Worm (Caenorhabditis elegans) whole organism, young adult: ENCODE data around the gene K08F8.7.
A peak's percentile ranks its signal among the peaks of the same experiment; 100 is the strongest.

Source experiments
- B0035.1 ChIP-seq: sonication (generic microtip); optimal IDR thresholded peaks from 2 replicates; lab custom pipeline; 2016; ENCODE audit warnings: missing genetic modification characterization, mild to moderate bottlenecking, missing compliant biosample characterization, missing genotype, missing genetic modification reagents
- D2030.7 ChIP-seq: fragments of 200-800 bp; sonication (Bioruptor generic); IDR thresholded peaks from 2 replicates; pipeline ENCODE4 v1.3.6; 2022; ENCODE audit warnings: missing genetic modification reagents, missing genetic modification characterization, missing compliant biosample characterization
- F37B4.10 ChIP-seq: fragments of 200-800 bp; sonication (Bioruptor generic); IDR thresholded peaks from 2 replicates; pipeline ENCODE4 v1.3.6; 2022; ENCODE audit warnings: missing genetic modification characterization, missing compliant biosample characterization
- F57A8.1 ChIP-seq: fragments of 200-800 bp; sonication (Bioruptor generic); optimal IDR thresholded peaks from 2 replicates; lab custom pipeline; 2018; ENCODE audit warnings: mild to moderate bottlenecking, missing genetic modification characterization, moderate library complexity, missing compliant biosample characterization
- K11D2.4 ChIP-seq: fragments of 200-800 bp; sonication (Bioruptor generic); IDR thresholded peaks from 2 replicates; pipeline ENCODE4 v1.3.6; 2022; ENCODE audit warnings: missing genetic modification reagents, missing genetic modification characterization, missing compliant biosample characterization
- T07F8.4 ChIP-seq: sonication (generic microtip); optimal IDR thresholded peaks from 2 replicates; lab custom pipeline; 2016; ENCODE audit warnings: mild to moderate bottlenecking, missing genetic modification characterization, moderate library complexity, missing compliant biosample characterization
- Y53F4B.3 ChIP-seq: fragments of 200-800 bp; sonication (Bioruptor generic); IDR thresholded peaks from 2 replicates; pipeline ENCODE4 v1.3.6; 2022; ENCODE audit warnings: missing genetic modification reagents, missing genetic modification characterization, missing compliant biosample characterization
- Y53G8AR.9 ChIP-seq: fragments of 200-800 bp; sonication (Bioruptor generic); conservative IDR thresholded peaks from 2 replicates; pipeline ENCODE4 v1.3.6; 2022; ENCODE audit warnings: missing genetic modification reagents, missing genetic modification characterization, missing compliant biosample characterization
- Y79H2A.3 ChIP-seq: fragments of 200-800 bp; sonication (Bioruptor generic); conservative IDR thresholded peaks from 2 replicates; pipeline ENCODE4 v1.3.6; 2022; ENCODE audit warnings: missing genetic modification reagents, missing genetic modification characterization, missing compliant biosample characterization
- ZK185.1 ChIP-seq: sonication (generic microtip); optimal IDR thresholded peaks from 2 replicates; lab custom pipeline; 2016; ENCODE audit warnings: mild to moderate bottlenecking, missing genetic modification characterization, missing compliant biosample characterization; ENCODE audit not compliant: poor library complexity, severe bottlenecking
- akir-1 ChIP-seq: fragments of 200-800 bp; sonication (Bioruptor generic); optimal IDR thresholded peaks from 2 replicates; lab custom pipeline; 2018; ENCODE audit warnings: mild to moderate bottlenecking, missing genetic modification characterization, moderate library complexity, missing compliant biosample characterization
- attf-6 ChIP-seq: fragments of 200-800 bp; sonication (Bioruptor generic); IDR thresholded peaks from 2 replicates; pipeline ENCODE4 v1.3.6; 2022; ENCODE audit warnings: missing genetic modification reagents, missing genetic modification characterization, missing compliant biosample characterization
- ccch-3 ChIP-seq: fragments of 200-800 bp; sonication (Bioruptor generic); optimal IDR thresholded peaks from 2 replicates; lab custom pipeline; 2018; ENCODE audit warnings: mild to moderate bottlenecking, missing genetic modification characterization, missing compliant biosample characterization
- ceh-27 ChIP-seq: fragments of 200-800 bp; sonication (Bioruptor generic); optimal IDR thresholded peaks from 2 replicates; lab custom pipeline; 2018; ENCODE audit warnings: mild to moderate bottlenecking, missing genetic modification characterization, moderate library complexity, missing compliant biosample characterization
- ceh-79 ChIP-seq: sonication (generic microtip); optimal IDR thresholded peaks from 2 replicates; lab custom pipeline; 2017; ENCODE audit warnings: mild to moderate bottlenecking, missing genetic modification characterization, missing compliant biosample characterization
- ceh-91 ChIP-seq: fragments of 200-800 bp; sonication (Bioruptor generic); IDR thresholded peaks from 2 replicates; pipeline ENCODE4 v1.3.6; 2022; ENCODE audit warnings: missing genetic modification reagents, missing genetic modification characterization, missing compliant biosample characterization
- chd-7 ChIP-seq: sonication (generic microtip); optimal IDR thresholded peaks from 2 replicates; lab custom pipeline; 2016; ENCODE audit warnings: mild to moderate bottlenecking, missing genetic modification characterization, moderate library complexity, missing compliant biosample characterization
- dox-1 ChIP-seq: fragments of 200-800 bp; sonication (Bioruptor generic); IDR thresholded peaks from 2 replicates; pipeline ENCODE4 v1.3.6; 2022; ENCODE audit warnings: missing genetic modification reagents, missing genetic modification characterization, missing compliant biosample characterization
- dpl-1 ChIP-seq: fragments of 150-350 bp; optimal IDR thresholded peaks from 2 replicates; lab custom pipeline; 2014; ENCODE audit warnings: missing biosample characterization, missing genetic modification reagents, missing genetic modification characterization
- efl-1 ChIP-seq: fragments of 150-350 bp; optimal IDR thresholded peaks from 2 replicates; lab custom pipeline; 2014; ENCODE audit warnings: missing biosample characterization, missing genetic modification reagents, missing genetic modification characterization
- ets-4 ChIP-seq: fragments of 200-800 bp; sonication (Bioruptor generic); optimal IDR thresholded peaks from 2 replicates; lab custom pipeline; 2018; ENCODE audit warnings: mild to moderate bottlenecking, missing genetic modification characterization, missing compliant biosample characterization
- fkh-3 ChIP-seq: sonication (generic microtip); optimal IDR thresholded peaks from 2 replicates; lab custom pipeline; 2016; ENCODE audit warnings: mild to moderate bottlenecking, missing genetic modification characterization, missing compliant biosample characterization
- hlh-26 ChIP-seq: fragments of 200-800 bp; sonication (Bioruptor generic); conservative IDR thresholded peaks from 2 replicates; pipeline ENCODE4 v1.3.6; 2022; ENCODE audit warnings: missing genetic modification reagents, missing genetic modification characterization, missing compliant biosample characterization
- lin-26 ChIP-seq: fragments of 200-800 bp; sonication (Bioruptor generic); IDR thresholded peaks from 2 replicates; pipeline ENCODE4 v1.3.6; 2022; ENCODE audit warnings: missing genetic modification reagents, missing genetic modification characterization, missing compliant biosample characterization
- lin-54 ChIP-seq: fragments of 200-800 bp; sonication (Bioruptor generic); optimal IDR thresholded peaks from 2 replicates; lab custom pipeline; 2018; ENCODE audit warnings: mild to moderate bottlenecking, missing genetic modification characterization, missing compliant biosample characterization
- lsl-1 ChIP-seq: fragments of 200-800 bp; sonication (Bioruptor generic); optimal IDR thresholded peaks from 2 replicates; lab custom pipeline; 2018; ENCODE audit warnings: mild to moderate bottlenecking, missing genetic modification characterization, moderate library complexity, missing compliant biosample characterization
- lsy-27 ChIP-seq: sonication (generic microtip); optimal IDR thresholded peaks from 2 replicates; lab custom pipeline; 2017; ENCODE audit warnings: missing genetic modification characterization, mild to moderate bottlenecking, missing compliant biosample characterization, antibody characterized with exemption, missing genotype, borderline replicate concordance; ENCODE audit not compliant: insufficient read depth
- madf-10 ChIP-seq: sonication (generic microtip); optimal IDR thresholded peaks from 2 replicates; lab custom pipeline; 2016; ENCODE audit warnings: mild to moderate bottlenecking, missing genetic modification characterization, missing compliant biosample characterization
- madf-8 ChIP-seq: fragments of 200-800 bp; sonication (Bioruptor generic); conservative IDR thresholded peaks from 2 replicates; pipeline ENCODE4 v1.3.6; 2022; ENCODE audit warnings: missing genetic modification reagents, missing genetic modification characterization, missing compliant biosample characterization
- mcd-1 ChIP-seq: fragments of 200-800 bp; sonication (Bioruptor generic); IDR thresholded peaks from 2 replicates; pipeline ENCODE4 v1.3.6; 2022; ENCODE audit warnings: missing genetic modification reagents, missing genetic modification characterization, missing compliant biosample characterization
- mel-28 ChIP-seq: sonication (generic microtip); optimal IDR thresholded peaks from 2 replicates; lab custom pipeline; 2016; ENCODE audit warnings: borderline replicate concordance, mild to moderate bottlenecking, missing genetic modification characterization, missing compliant biosample characterization
- mxl-1 ChIP-seq: sonication (generic microtip); optimal IDR thresholded peaks from 2 replicates; lab custom pipeline; 2016; ENCODE audit warnings: missing genetic modification characterization, missing compliant biosample characterization
- nhr-27 ChIP-seq: fragments of 200-800 bp; sonication (Bioruptor generic); optimal IDR thresholded peaks from 2 replicates; lab custom pipeline; 2018; ENCODE audit warnings: mild to moderate bottlenecking, missing genetic modification characterization, moderate library complexity, missing compliant biosample characterization
- nhr-80 ChIP-seq: sonication (generic microtip); optimal IDR thresholded peaks from 2 replicates; lab custom pipeline; 2016; ENCODE audit warnings: missing genetic modification characterization, missing compliant biosample characterization
- rec-8 ChIP-seq, 2 experiments: sonication (generic microtip); optimal IDR thresholded peaks; 2 replicates each; lab custom pipeline; 2016; ENCODE audit warnings: mild to moderate bottlenecking in 2 of 2, missing genetic modification characterization in 2 of 2, missing genetic modification reagents in 2 of 2, missing genotype in 2 of 2, missing biosample characterization in 1 of 2, missing compliant biosample characterization in 1 of 2, moderate library complexity in 1 of 2
- somi-1 ChIP-seq: fragments of 200-800 bp; sonication (Bioruptor generic); optimal IDR thresholded peaks from 2 replicates; lab custom pipeline; 2018; ENCODE audit warnings: mild to moderate bottlenecking, missing genetic modification characterization, missing compliant biosample characterization
- sptf-2 ChIP-seq: fragments of 200-800 bp; sonication (Bioruptor generic); optimal IDR thresholded peaks from 2 replicates; lab custom pipeline; 2018; ENCODE audit warnings: mild to moderate bottlenecking, missing genetic modification characterization, missing compliant biosample characterization
- tlf-1 ChIP-seq: fragments of 200-800 bp; sonication (Bioruptor generic); optimal IDR thresholded peaks from 2 replicates; lab custom pipeline; 2018; ENCODE audit warnings: mild to moderate bottlenecking, missing genetic modification characterization, missing compliant biosample characterization
- zfh-2 ChIP-seq: fragments of 200-800 bp; sonication (Bioruptor generic); conservative IDR thresholded peaks from 2 replicates; pipeline ENCODE4 v1.3.6; 2022; ENCODE audit warnings: missing genetic modification reagents, missing genetic modification characterization, missing compliant biosample characterization

K08F8.7 gene

ce11 chrII:8742006-8742847 is 12.9 kb downstream of the K08F8.7 start (continued):
- peak; percentile 75 for TF ChIP-seq lin-26
- TF ChIP-seq akir-1 (GFP tag; lab: Kevin White, UChicago), result no peak
- TF ChIP-seq attf-6 (GFP tag; lab: Robert Waterston, UW), result no peak
- no peak for TF ChIP-seq ccch-3
- TF ChIP-seq ets-4 (GFP tag; lab: Kevin White, UChicago), result no peak
- peak; percentile 88 for TF ChIP-seq somi-1 (GFP tag; lab: Kevin White, UChicago)
- TF ChIP-seq efl-1 (GFP tag; lab: Kevin White, UChicago), result no peak
- TF ChIP-seq ceh-79 (tag; lab: Kevin White, UChicago), result no peak
- no peak for TF ChIP-seq mel-28 (tag; lab: Kevin White, UChicago)
- peak; percentile 16 for TF ChIP-seq nhr-80 (tag; lab: Kevin White, UChicago)
- 0 out of 2 replicates have a peak, but pooled peaks have one; percentile 21 for TF ChIP-seq mcd-1 (GFP tag; lab: Robert Waterston, UW)
- TF ChIP-seq B0035.1 (tag; lab: Kevin White, UChicago), result no peak
- no peak for TF ChIP-seq Y53F4B.3
- TF ChIP-seq lsl-1 (GFP tag; lab: Kevin White, UChicago), result no peak
- no peak for TF ChIP-seq D2030.7
- TF ChIP-seq ZK185.1, result no peak
- TF ChIP-seq tlf-1 (GFP tag; lab: Kevin White, UChicago), result peak; percentile 33
- TF ChIP-seq madf-10 (tag; lab: Kevin White, UChicago), result no peak
- TF ChIP-seq sptf-2, result no peak
- no peak for TF ChIP-seq lsy-27
- no peak for TF ChIP-seq madf-8 (GFP tag; lab: Robert Waterston, UW)
- no peak for TF ChIP-seq hlh-26
- no peak for TF ChIP-seq rec-8 (tag; optimal IDR thresholded peaks at IDR 0.05; lab: Kevin White, UChicago)
- TF ChIP-seq zfh-2 (GFP tag; lab: Robert Waterston, UW), result no peak
- TF ChIP-seq ceh-91 (GFP tag; lab: Robert Waterston, UW), result no peak
- no peak for TF ChIP-seq Y79H2A.3 (GFP tag; lab: Robert Waterston, UW)
- no peak for TF ChIP-seq dpl-1 (GFP tag; lab: Kevin White, UChicago)
- TF ChIP-seq T07F8.4 (tag; lab: Kevin White, UChicago), result no peak
- TF ChIP-seq ceh-27 (GFP tag; lab: Kevin White, UChicago), result no peak
- no peak for TF ChIP-seq dox-1 (GFP tag; lab: Robert Waterston, UW)
- no peak for TF ChIP-seq lin-54
- TF ChIP-seq F57A8.1 (GFP tag; lab: Kevin White, UChicago), result no peak
- no peak for TF ChIP-seq Y53G8AR.9 (GFP tag; lab: Robert Waterston, UW)
- peak; percentile 67 for TF ChIP-seq chd-7 (tag; lab: Kevin White, UChicago)
- TF ChIP-seq F37B4.10, result no peak
- TF ChIP-seq fkh-3, result no peak
- no peak for TF ChIP-seq nhr-27 (tag; lab: Kevin White, UChicago)
- TF ChIP-seq K11D2.4, result peak; percentile 67
- TF ChIP-seq mxl-1 (tag; lab: Kevin White, UChicago), result no peak
- TF ChIP-seq, all 124 proteins: peak for 22
